Worm (Caenorhabditis elegans): ENCODE results near the gene W07G1.1.

DNA sequence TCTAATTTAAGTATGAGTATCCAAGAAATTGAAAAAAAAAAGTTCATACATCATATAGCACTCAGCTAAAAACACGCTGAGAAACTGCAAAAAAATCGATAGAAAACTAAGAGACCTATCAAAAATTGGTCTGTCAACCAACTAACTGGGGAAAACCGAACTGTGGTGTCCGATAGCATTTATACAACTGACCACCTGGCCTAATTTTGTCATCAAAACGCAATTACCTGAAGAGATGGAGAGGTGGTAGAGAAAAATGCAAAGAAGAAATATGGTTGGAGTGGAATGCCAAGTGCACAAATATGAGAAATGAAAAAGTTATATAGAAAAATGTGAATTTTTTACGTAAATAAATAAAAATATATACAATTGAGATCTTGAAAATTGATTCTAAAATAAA, 34.1 kb upstream of the W07G1.1 start, which contains the start of gene Y39G8B.1:
- TF ChIP-seq ceh-24 (tag; optimal IDR thresholded peaks at IDR 0.05) (no peak), tbx-2 (tag; optimal IDR thresholded peaks at IDR 0.05) (no peak), nhr-11 (tag; optimal IDR thresholded peaks at IDR 0.05) (no peak), ceh-9 (tag; optimal IDR thresholded peaks at IDR 0.05) (no peak)
